Worm (Caenorhabditis elegans) whole organism, early embryonic: ENCODE results near the gene Y113G7A.22.

Experiments used
- ama-1 ChIP-seq: fragments of 150-350 bp; optimal IDR thresholded peaks from 2 replicates; lab custom pipeline; 2014
- hmg-4 ChIP-seq: fragments of 200-800 bp; sonication (Bioruptor generic); optimal IDR thresholded peaks from 2 replicates; lab custom pipeline; 2018; ENCODE audit warnings: mild to moderate bottlenecking, missing genetic modification characterization, missing compliant biosample characterization
- hnd-1 ChIP-seq: sonication (generic microtip); optimal IDR thresholded peaks from 2 replicates; lab custom pipeline; 2016; ENCODE audit warnings: missing genetic modification characterization, missing compliant biosample characterization
- pes-1 ChIP-seq: fragments of 200-800 bp; sonication (Bioruptor generic); IDR thresholded peaks from 2 replicates; pipeline ENCODE4 v1.3.6; 2022; ENCODE audit warnings: missing genetic modification reagents, missing genetic modification characterization, missing compliant biosample characterization
- scrt-1 ChIP-seq: fragments of 200-800 bp; sonication (Bioruptor generic); IDR thresholded peaks from 2 replicates; pipeline ENCODE4 v1.3.6; 2022; ENCODE audit warnings: missing genetic modification characterization, missing compliant biosample characterization
- sea-1 ChIP-seq: fragments of 200-800 bp; sonication (Bioruptor generic); conservative IDR thresholded peaks from 2 replicates; pipeline ENCODE4 v1.3.6; 2022; ENCODE audit warnings: missing genetic modification characterization, missing compliant biosample characterization
- tra-4 ChIP-seq: sonication (generic microtip); optimal IDR thresholded peaks from 2 replicates; lab custom pipeline; 2017; ENCODE audit warnings: missing genetic modification characterization, missing compliant biosample characterization

DNA sequence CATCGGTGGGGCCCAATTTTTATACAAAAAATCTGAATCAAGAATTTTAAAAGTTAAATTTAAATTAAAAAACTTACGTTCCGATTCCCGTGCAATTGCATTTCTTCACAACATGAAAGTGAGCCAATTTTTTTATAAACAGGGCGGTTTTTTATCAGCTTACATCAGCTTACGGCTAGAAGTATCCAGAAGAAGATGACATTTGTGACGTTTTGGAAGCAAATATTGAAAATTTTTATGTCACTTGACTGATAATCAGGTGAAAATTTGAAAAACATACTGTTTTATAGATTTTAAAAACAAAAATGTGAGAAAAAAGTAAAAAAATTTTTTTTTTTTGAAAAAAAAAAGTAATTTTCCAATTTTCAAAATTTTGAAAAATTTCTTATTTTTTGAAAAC lies at the start of gene Y113G7A.22:
- no peak for TF ChIP-seq scrt-1 (GFP tag; lab: Robert Waterston, UW)
- no peak for TF ChIP-seq hmg-4 (GFP tag; lab: Kevin White, UChicago)
- no peak for TF ChIP-seq pes-1
- no peak for TF ChIP-seq sea-1
- no peak for TF ChIP-seq tra-4 (tag; lab: Kevin White, UChicago)
- no peak for TF ChIP-seq hnd-1 (tag; lab: Kevin White, UChicago)
- no peak for TF ChIP-seq ama-1
